Fruit fly (Drosophila melanogaster) S2 (cell line): ENCODE data around the gene CG32269.
A peak's percentile ranks its signal among the peaks of the same experiment; 100 is the strongest.

Experiments used
- CG8478 ChIP-seq: fragments of >200 bp; optimal IDR thresholded peaks from 2 replicates; lab custom pipeline; 2018
- CTCF ChIP-seq, 2 experiments: fragments of >200 bp; optimal IDR thresholded peaks; 2 replicates each; lab custom pipeline; 2018

The CG32269 gene

dm6 chr3L:3222643-3223389 is 14.0 kb upstream of the CG32269 start, which contains the start of the genes RpL28 and eIF1:
Gene RpL28 (minus strand): TSS chr3L:3222960.
Gene eIF1 (plus strand): TSS chr3L:3223341.
- TF ChIP-seq CG8478 (lab: Kevin White, UChicago) (no peak), CTCF (optimal IDR thresholded peaks at IDR 0.05; lab: Kevin White, UChicago) (no peak)

DNA sequence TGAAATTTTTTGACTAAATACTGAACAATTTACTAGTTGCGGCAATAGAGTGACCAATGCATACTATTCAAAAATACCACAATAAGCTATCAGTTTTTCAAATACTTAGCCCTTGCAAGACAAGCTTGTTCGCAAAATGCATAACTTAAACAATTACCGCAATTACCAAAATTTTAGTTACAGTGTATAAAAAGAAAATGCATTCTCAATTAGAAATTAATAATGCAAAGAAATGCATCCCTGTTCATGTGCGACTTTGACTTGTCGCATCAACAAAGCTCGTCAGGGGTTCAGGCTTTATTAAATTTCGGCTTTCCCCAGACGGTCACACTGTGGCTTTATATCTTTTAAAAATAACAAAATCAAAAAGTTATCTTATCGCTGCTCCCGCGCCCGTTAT is 10.1 kb upstream of the CG32269 start, which contains the start of the genes hob and nSMase:
Gene hob (minus strand): TSS at position 62 of the 400 bp plus-strand sequence.
Gene nSMase (plus strand): TSS at position 298 of the 400 bp plus-strand sequence.
- TF ChIP-seq CG8478 (lab: Kevin White, UChicago) (no peak), CTCF (optimal IDR thresholded peaks at IDR 0.05; lab: Kevin White, UChicago) (no peak)

DNA sequence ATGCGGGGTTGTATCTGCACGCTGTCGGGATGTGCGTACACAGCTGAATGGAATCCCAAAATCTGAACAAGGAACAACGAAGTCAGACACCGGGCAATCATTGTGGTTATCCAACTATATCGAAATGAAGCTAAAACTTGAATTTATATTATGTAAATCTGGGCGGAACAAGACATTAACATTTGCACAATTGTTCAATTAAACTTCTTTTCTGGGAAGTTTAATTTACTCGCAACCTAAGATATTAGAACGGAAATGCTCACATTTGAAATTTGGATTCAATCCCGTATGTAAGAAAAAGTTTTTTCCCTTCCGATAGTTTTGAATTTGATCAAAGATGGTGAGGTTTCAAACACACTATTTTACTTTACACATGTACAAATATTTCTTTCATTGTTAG is 2.5 kb downstream of the CG32269 start, which contains the start of gene CG33160:
Gene CG33160 (minus strand): TSS at position 101 of the 400 bp plus-strand sequence.
- TF ChIP-seq CTCF (optimal IDR thresholded peaks at IDR 0.05; lab: Kevin White, UChicago) (no peak), CG8478 (lab: Kevin White, UChicago) (no peak)

- TF ChIP-seq CTCF (optimal IDR thresholded peaks at IDR 0.05; lab: Kevin White, UChicago): no peak
- no peak for TF ChIP-seq CG8478 (lab: Kevin White, UChicago)
Measured at dm6 chr3L:3205349-3205748, 3.4 kb downstream of the CG32269 start, which contains the start of gene CG32277. Gene CG32277 (minus strand): TSS chr3L:3205449.

- TF ChIP-seq CG8478 (lab: Kevin White, UChicago) (no peak), CTCF (optimal IDR thresholded peaks at IDR 0.05; lab: Kevin White, UChicago) (no peak)
Measured at dm6 chr3L:3204348-3204747, 4.4 kb downstream of the CG32269 start, which contains the start of gene CG33159. Gene CG33159 (minus strand): TSS chr3L:3204448.

- no peak for TF ChIP-seq CTCF (optimal IDR thresholded peaks at IDR 0.05; lab: Kevin White, UChicago)
- TF ChIP-seq CG8478 (lab: Kevin White, UChicago): no peak
Measured at dm6 chr3L:3203062-3203461, 5.7 kb downstream of the CG32269 start, which contains the start of gene CG32271. Gene CG32271 (minus strand): TSS chr3L:3203162.

DNA sequence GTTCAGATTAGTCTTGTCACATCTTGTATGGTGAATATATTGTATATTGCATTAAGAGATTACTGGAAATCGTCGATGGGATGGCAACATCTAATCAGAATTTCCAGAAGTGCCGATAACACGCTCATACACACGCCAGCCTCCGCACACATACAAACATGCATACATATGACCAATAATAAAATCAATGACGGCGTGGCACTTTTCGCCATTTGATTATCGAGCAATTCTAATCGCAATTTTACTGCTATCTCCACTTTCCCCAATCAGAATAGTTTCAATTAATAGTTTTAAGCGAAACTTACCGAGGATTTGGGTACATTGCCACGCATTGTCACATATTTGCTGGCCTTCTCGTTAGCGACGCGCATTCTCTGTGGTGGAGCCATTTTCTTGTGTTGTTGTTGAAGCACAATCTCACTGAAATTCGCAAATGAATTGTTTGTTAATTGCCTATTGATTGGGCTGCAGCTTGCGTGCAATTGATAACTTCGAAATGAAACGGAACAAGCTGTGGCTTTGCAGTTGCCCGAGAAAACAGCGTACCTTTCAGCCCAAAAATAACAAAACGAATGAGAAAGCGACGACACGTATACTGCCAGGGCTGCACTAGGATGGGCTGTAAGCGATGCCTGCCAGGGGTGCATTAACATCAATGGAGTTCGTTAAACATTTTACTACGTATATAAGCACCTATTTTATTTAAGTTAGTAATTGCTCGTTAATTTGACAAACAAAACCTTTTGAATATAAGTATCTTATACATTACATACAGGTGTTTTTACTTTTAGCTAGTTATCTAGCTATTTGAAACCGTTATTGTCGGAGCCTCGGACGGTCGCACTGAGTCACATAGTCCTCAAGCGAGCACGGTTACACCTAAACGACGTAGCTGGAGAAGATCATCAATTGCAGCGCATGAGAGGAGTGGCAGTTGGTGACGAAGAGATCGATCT is 10.1 kb downstream of the CG32269 start, which contains the start of the genes CG32276 and gry:
Gene CG32276 (minus strand): TSS at position 601 of the 956 bp plus-strand sequence.
Gene gry (plus strand): TSS at position 644 of the 956 bp plus-strand sequence.
- TF ChIP-seq CTCF (optimal IDR thresholded peaks at IDR 0.05; lab: Kevin White, UChicago): no peak
- no peak for TF ChIP-seq CG8478 (lab: Kevin White, UChicago)

DNA sequence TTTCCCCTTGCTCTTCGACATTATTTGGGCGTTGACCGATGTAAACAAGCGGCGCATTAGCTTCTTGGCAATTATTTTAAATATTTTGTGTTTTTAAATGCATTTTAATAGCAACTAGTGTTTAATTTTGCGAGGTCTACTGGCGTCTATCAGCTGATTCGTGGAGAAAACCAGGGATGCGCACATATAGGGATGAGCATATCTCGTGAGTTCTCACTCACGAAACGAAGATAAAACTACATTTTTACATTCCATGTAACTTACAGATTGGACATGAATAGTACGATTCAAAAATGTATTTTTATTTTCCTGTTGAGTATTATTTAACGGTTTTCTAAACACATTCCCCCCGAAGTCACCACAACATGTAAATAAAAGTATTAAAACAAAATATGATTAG is 11.3 kb downstream of the CG32269 start, which contains the start of gene CG14966:
Gene CG14966 (minus strand): TSS at position 168 of the 400 bp plus-strand sequence.
- TF ChIP-seq CTCF (optimal IDR thresholded peaks at IDR 0.05; lab: Kevin White, UChicago) (peak in 1 of 2 experiments; percentile 39), CG8478 (lab: Kevin White, UChicago) (no peak)

- no peak for TF ChIP-seq CTCF (optimal IDR thresholded peaks at IDR 0.05; lab: Kevin White, UChicago)
- no peak for TF ChIP-seq CG8478 (lab: Kevin White, UChicago)
Measured at dm6 chr3L:3194059-3194458, 14.7 kb downstream of the CG32269 start.

dm6 chr3L:3192912-3193311 is 15.9 kb downstream of the CG32269 start, which contains the start of gene Hsp83:
Gene Hsp83 (plus strand): TSS chr3L:3192969.
- TF ChIP-seq CG8478 (lab: Kevin White, UChicago) (no peak), CTCF (optimal IDR thresholded peaks at IDR 0.05; lab: Kevin White, UChicago) (no peak)

dm6 chr3L:3192333-3192894 is 16.4 kb downstream of the CG32269 start, which contains the start of gene CG14965:
Gene CG14965 (minus strand): TSS chr3L:3192491.
- TF ChIP-seq CTCF (optimal IDR thresholded peaks at IDR 0.05; lab: Kevin White, UChicago) (no peak), CG8478 (lab: Kevin White, UChicago) (no peak)

dm6 chr3L:3189647-3190046 is 19.1 kb downstream of the CG32269 start, which contains the start of the genes CG42525 and CG14958:
Gene CG42525 (minus strand): TSS chr3L:3189747.
Gene CG14958 (plus strand): TSS chr3L:3189978.
- TF ChIP-seq CG8478 (lab: Kevin White, UChicago): no peak

DNA sequence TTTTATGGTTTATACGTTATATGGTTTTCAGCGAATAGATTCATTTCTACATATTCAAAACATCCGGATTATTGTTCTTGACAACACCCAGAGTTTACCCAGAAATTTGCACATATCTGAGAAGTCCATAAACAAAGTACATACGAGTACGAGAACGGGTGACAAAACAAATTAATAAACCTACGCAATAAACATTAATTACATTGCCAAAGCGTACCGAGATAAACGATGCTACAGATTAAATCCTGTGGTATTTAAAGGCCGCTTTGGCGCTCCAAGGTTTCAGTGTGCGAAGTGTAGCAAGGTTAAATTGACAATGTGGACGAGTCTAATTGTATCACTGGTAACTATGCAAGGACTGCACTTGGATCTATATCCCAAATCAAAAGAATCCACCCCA is 21.5 kb downstream of the CG32269 start, which contains the start of gene CG14957:
Gene CG14957 (plus strand): TSS at position 301 of the 400 bp plus-strand sequence.
- TF ChIP-seq CG8478 (lab: Kevin White, UChicago) (no peak), CTCF (optimal IDR thresholded peaks at IDR 0.05; lab: Kevin White, UChicago) (no peak)
